Fruit fly (Drosophila melanogaster): ENCODE results near the gene CG6834.

The CG6834 gene

dm6 chr3R:11648356-11649355 is 39.3 kb downstream of the CG6834 start:
- TF ChIP-seq BtbVII (GFP tag; optimal IDR thresholded peaks at IDR 0.05) (peak; percentile 67), Med (GFP tag) (peak; percentile 78), gro (GFP tag; optimal IDR thresholded peaks at IDR 0.05) (no peak), Pdp1 (GFP tag; optimal IDR thresholded peaks at IDR 0.05) (peak in 1 of 2 experiments; percentile 25), Abd-B (GFP tag; optimal IDR thresholded peaks at IDR 0.05) (no peak), slbo (GFP tag; IDR thresholded peaks at IDR 0.05) (0 out of 2 replicates have a peak, but pooled peaks have one; percentile 31), crol (GFP tag; IDR thresholded peaks at IDR 0.05) (peak; percentile 94), nerfin-2 (GFP tag; IDR thresholded peaks at IDR 0.05; ENCODE audit: partially characterized antibody) (no peak), Usf (GFP tag; optimal IDR thresholded peaks at IDR 0.05) (no peak), CG8290 (GFP tag; optimal IDR thresholded peaks at IDR 0.05) (no peak), CG8290 (tag; optimal IDR thresholded peaks at IDR 0.05) (peak in 1 of 2 experiments; percentile 6), chinmo (GFP tag; IDR thresholded peaks at IDR 0.05; ENCODE audit: partially characterized antibody) (peak; percentile 87; the same call in 3 of the 4 replicates), chm (GFP tag; IDR thresholded peaks at IDR 0.05) (0 out of 2 replicates have a peak, but pooled peaks have one; percentile 37), Tbp (GFP tag; optimal IDR thresholded peaks at IDR 0.05) (no peak), abd-A (tag; optimal IDR thresholded peaks at IDR 0.05) (peak; percentile 67), Opbp (GFP tag; IDR thresholded peaks at IDR 0.05; ENCODE audit: partially characterized antibody) (no peak), cg (GFP tag; optimal IDR thresholded peaks at IDR 0.05) (peak; percentile 81), Deaf1 (tag; optimal IDR thresholded peaks at IDR 0.05) (peak; percentile 61), grau (tag; optimal IDR thresholded peaks at IDR 0.05) (no peak), fd96Cb (tag; optimal IDR thresholded peaks at IDR 0.05) (no peak), CG2116 (GFP tag; optimal IDR thresholded peaks at IDR 0.05) (no peak), CG3995 (GFP tag; optimal IDR thresholded peaks at IDR 0.05) (no peak), CG11504 (tag; optimal IDR thresholded peaks at IDR 0.05) (peak; percentile 26), CG8388 (GFP tag; optimal IDR thresholded peaks at IDR 0.05) (peak; percentile 35), CG11560 (tag; IDR thresholded peaks at IDR 0.05) (no peak), CG12769 (tag; optimal IDR thresholded peaks at IDR 0.05) (peak; percentile 84), eve (GFP tag; optimal IDR thresholded peaks at IDR 0.05) (peak in 1 of 2 experiments; percentile 77), Drgx (GFP tag; IDR thresholded peaks at IDR 0.05) (peak; percentile 30; the same call in 1 of the 2 replicates), CG13287 (GFP tag; IDR thresholded peaks at IDR 0.05; ENCODE audit: partially characterized antibody) (0 out of 2 replicates have a peak, but pooled peaks have one; percentile 11), sens (GFP tag) (peak; percentile 13), CG2875 (GFP tag; optimal IDR thresholded peaks at IDR 0.05) (no peak), CG3847 (GFP tag; IDR thresholded peaks at IDR 0.05) (0 out of 2 replicates have a peak, but pooled peaks have one; percentile 26), Trl (optimal IDR thresholded peaks at IDR 0.05) (peak; percentile 37 to 83), Trl (GFP tag; optimal IDR thresholded peaks at IDR 0.05) (no peak), Chrac-16 (GFP tag; optimal IDR thresholded peaks at IDR 0.05) (no peak), pros (GFP tag; optimal IDR thresholded peaks at IDR 0.05) (no peak), CG9876 (GFP tag; optimal IDR thresholded peaks at IDR 0.05) (no peak), knrl (GFP tag; IDR thresholded peaks at IDR 0.05; ENCODE audit: partially characterized antibody) (no peak), CG11085 (GFP tag; IDR thresholded peaks at IDR 0.05) (no peak), CG15479 (GFP tag; optimal IDR thresholded peaks at IDR 0.05) (peak; percentile 59), sr (GFP tag; IDR thresholded peaks at IDR 0.05) (peak; percentile 88), CG16779 (GFP tag; IDR thresholded peaks at IDR 0.05) (0 out of 2 replicates have a peak, but pooled peaks have one; percentile 31), Dad (GFP tag; optimal IDR thresholded peaks at IDR 0.05) (no peak), CG4730 (GFP tag; IDR thresholded peaks at IDR 0.05) (no peak), cas (GFP tag; IDR thresholded peaks at IDR 0.05) (no peak), Hr78 (GFP tag; optimal IDR thresholded peaks at IDR 0.05) (peak in 1 of 2 experiments; percentile 48), CG12104 (GFP tag; optimal IDR thresholded peaks at IDR 0.05) (no peak), Poxn (GFP tag; IDR thresholded peaks at IDR 0.05) (no peak)
